Worm (Caenorhabditis elegans): ENCODE data around the gene col-130.
A peak's percentile ranks its signal among the peaks of the same experiment; 100 is the strongest.

col-130 gene

ce11 chrIV:12420455-12420854, 7.9 kb downstream of the col-130 start, which contains the start of gene ugt-65:
TSS of gene ugt-65 (plus strand) at chrIV:12420683.
- TF ChIP-seq ztf-4 (tag; optimal IDR thresholded peaks at IDR 0.05) (no peak), fos-1 (tag; optimal IDR thresholded peaks at IDR 0.05) (peak; percentile 71), C34F6.9 (tag; optimal IDR thresholded peaks at IDR 0.05) (no peak), sem-4 (tag; optimal IDR thresholded peaks at IDR 0.05) (no peak), sma-9 (GFP tag; optimal IDR thresholded peaks at IDR 0.05) (peak; percentile 86), sma-9 (tag; optimal IDR thresholded peaks at IDR 0.05) (no peak), F13H6.1 (tag; optimal IDR thresholded peaks at IDR 0.05) (peak; percentile 6), mbf-1 (tag; optimal IDR thresholded peaks at IDR 0.05) (no peak), nhr-237 (tag; optimal IDR thresholded peaks at IDR 0.05) (no peak), blmp-1 (tag; optimal IDR thresholded peaks at IDR 0.05; ENCODE audit: insufficient read depth) (no peak), crh-2 (tag; optimal IDR thresholded peaks at IDR 0.05) (peak; percentile 15), mab-5 (tag; optimal IDR thresholded peaks at IDR 0.05) (no peak), nhr-23 (tag; optimal IDR thresholded peaks at IDR 0.05) (no peak), nhr-77 (tag; optimal IDR thresholded peaks at IDR 0.05) (no peak), elt-3 (tag; optimal IDR thresholded peaks at IDR 0.05) (no peak), skn-1 (tag; optimal IDR thresholded peaks at IDR 0.05) (no peak)

ce11 chrIV:12419291-12419690, 9.0 kb downstream of the col-130 start:
- TF ChIP-seq nhr-12 (tag; optimal IDR thresholded peaks at IDR 0.05) (no peak), sma-9 (GFP tag; optimal IDR thresholded peaks at IDR 0.05) (peak; percentile 28), sma-9 (tag; optimal IDR thresholded peaks at IDR 0.05) (no peak)

- TF ChIP-seq lsy-2 (tag; optimal IDR thresholded peaks at IDR 0.05), result peak; percentile 13 to 58
- TF ChIP-seq F13H6.1 (tag; optimal IDR thresholded peaks at IDR 0.05), result peak; percentile 42
- TF ChIP-seq ZK546.5 (tag; optimal IDR thresholded peaks at IDR 0.05), result no peak
- no peak for TF ChIP-seq alr-1 (tag; optimal IDR thresholded peaks at IDR 0.05)
- peak; percentile 51 for TF ChIP-seq unc-55 (GFP tag; optimal IDR thresholded peaks at IDR 0.05)
- TF ChIP-seq lin-11 (tag; optimal IDR thresholded peaks at IDR 0.05), result peak; percentile 19
- TF ChIP-seq sma-3 (GFP tag; optimal IDR thresholded peaks at IDR 0.05), result peak; percentile 8
- TF ChIP-seq mab-5 (tag; optimal IDR thresholded peaks at IDR 0.05), result no peak
- TF ChIP-seq nhr-77 (tag; optimal IDR thresholded peaks at IDR 0.05), result no peak
- peak; percentile 91 for TF ChIP-seq nhr-129 (tag; optimal IDR thresholded peaks at IDR 0.05)
- peak; percentile 35 for TF ChIP-seq C34F6.9 (tag; optimal IDR thresholded peaks at IDR 0.05)
- TF ChIP-seq gmeb-1 (tag; optimal IDR thresholded peaks at IDR 0.05), result peak; percentile 36
- TF ChIP-seq Y55F3AM.14 (GFP tag; optimal IDR thresholded peaks at IDR 0.05), result peak; percentile 35
- peak; percentile 48 for TF ChIP-seq sma-9 (GFP tag; optimal IDR thresholded peaks at IDR 0.05)
- TF ChIP-seq sma-9 (tag; optimal IDR thresholded peaks at IDR 0.05), result no peak
- peak; percentile 37 for TF ChIP-seq lin-13 (GFP tag; optimal IDR thresholded peaks at IDR 0.05)
- TF ChIP-seq lin-39 (tag; optimal IDR thresholded peaks at IDR 0.05), result no peak
- TF ChIP-seq fos-1 (tag; optimal IDR thresholded peaks at IDR 0.05), result peak; percentile 55
- TF ChIP-seq egl-27 (tag; optimal IDR thresholded peaks at IDR 0.05), result peak; percentile 16
These were observed 10.7 kb downstream of the col-130 start, which contains the start of gene F08G5.3 for ce11 chrIV:12417536-12418195. TSS of gene F08G5.3 (minus strand) at chrIV:12417586.

ce11 chrIV:12416629-12417404, 11.5 kb downstream of the col-130 start:
- TF ChIP-seq nhr-25 (tag; optimal IDR thresholded peaks at IDR 0.05) (no peak), unc-55 (GFP tag; optimal IDR thresholded peaks at IDR 0.05) (no peak), C34F6.9 (tag; optimal IDR thresholded peaks at IDR 0.05) (peak; percentile 4), lin-11 (tag; optimal IDR thresholded peaks at IDR 0.05) (peak; percentile 11), nhr-12 (tag; optimal IDR thresholded peaks at IDR 0.05) (no peak), lin-39 (tag; optimal IDR thresholded peaks at IDR 0.05) (no peak), lsy-2 (tag; optimal IDR thresholded peaks at IDR 0.05) (peak in 1 of 2 experiments; percentile 26), nhr-129 (tag; optimal IDR thresholded peaks at IDR 0.05) (peak; percentile 58), sma-9 (GFP tag; optimal IDR thresholded peaks at IDR 0.05) (peak; percentile 21), sma-9 (tag; optimal IDR thresholded peaks at IDR 0.05) (no peak), sma-3 (GFP tag; optimal IDR thresholded peaks at IDR 0.05) (peak; percentile 13)

- TF ChIP-seq peb-1 (tag; optimal IDR thresholded peaks at IDR 0.05) (no peak), lsy-2 (tag; optimal IDR thresholded peaks at IDR 0.05) (no peak), lin-13 (GFP tag; optimal IDR thresholded peaks at IDR 0.05) (no peak), lin-39 (tag; optimal IDR thresholded peaks at IDR 0.05) (no peak), aly-2 (tag; optimal IDR thresholded peaks at IDR 0.05) (no peak), nhr-129 (tag; optimal IDR thresholded peaks at IDR 0.05) (no peak), snpc-4 (tag; optimal IDR thresholded peaks at IDR 0.05) (no peak), zag-1 (tag; optimal IDR thresholded peaks at IDR 0.05) (no peak), lin-11 (tag; optimal IDR thresholded peaks at IDR 0.05) (no peak), sma-3 (GFP tag; optimal IDR thresholded peaks at IDR 0.05) (no peak), ama-1 (optimal IDR thresholded peaks at IDR 0.05) (no peak), nhr-10 (tag; optimal IDR thresholded peaks at IDR 0.05) (no peak), F13H6.1 (tag; optimal IDR thresholded peaks at IDR 0.05) (no peak), unc-55 (GFP tag; optimal IDR thresholded peaks at IDR 0.05) (no peak), nhr-23 (tag; optimal IDR thresholded peaks at IDR 0.05) (no peak), nhr-25 (tag; optimal IDR thresholded peaks at IDR 0.05) (no peak), fos-1 (tag; optimal IDR thresholded peaks at IDR 0.05) (no peak), ZK546.5 (tag; optimal IDR thresholded peaks at IDR 0.05) (no peak), gmeb-1 (tag; optimal IDR thresholded peaks at IDR 0.05) (no peak)
These were observed 13.7 kb downstream of the col-130 start for ce11 chrIV:12414601-12415000.
